Worm (Caenorhabditis elegans) whole organism, L1 larva: ENCODE measurements around the gene dnj-25.
"Not testable (repeated sequence)": the region's sequence is repeated elsewhere in the genome, so short reads cannot be mapped to it uniquely, and the experiment has no call there.

Experiments used
- C16A3.4 ChIP-seq: fragments of 150-350 bp; optimal IDR thresholded peaks from 2 replicates; lab custom pipeline; 2014; ENCODE audit warnings: missing biosample characterization, missing genetic modification characterization
- Y116A8C.19 ChIP-seq: sonication (generic microtip); optimal IDR thresholded peaks from 2 replicates; lab custom pipeline; 2016; ENCODE audit warnings: missing compliant biosample characterization, missing genetic modification characterization, borderline replicate concordance
- alr-1 ChIP-seq: fragments of 200-800 bp; sonication (Bioruptor generic); optimal IDR thresholded peaks from 2 replicates; lab custom pipeline; 2018; ENCODE audit warnings: borderline replicate concordance, mild to moderate bottlenecking, missing genetic modification characterization, missing compliant biosample characterization
- ama-1 ChIP-seq: fragments of 150-350 bp; optimal IDR thresholded peaks from 2 replicates; lab custom pipeline; 2014
- blmp-1 ChIP-seq: fragments of 150-350 bp; optimal IDR thresholded peaks from 2 replicates; lab custom pipeline; 2014; ENCODE audit warnings: missing biosample characterization, missing genetic modification characterization
- ceh-8 ChIP-seq: fragments of 200-800 bp; sonication (Bioruptor generic); optimal IDR thresholded peaks from 2 replicates; lab custom pipeline; 2018; ENCODE audit warnings: mild to moderate bottlenecking, missing genetic modification characterization, moderate library complexity, missing compliant biosample characterization
- ceh-82 ChIP-seq, 3 experiments: fragments of 150-350 bp in 1 of 3; sonication (generic microtip) in 2 of 3; optimal IDR thresholded peaks; 2 replicates each; lab custom pipeline; 2014 to 2017; ENCODE audit warnings: missing biosample characterization in 3 of 3, missing genetic modification characterization in 3 of 3
- ceh-88 ChIP-seq: fragments of 200-800 bp; sonication (Bioruptor generic); IDR thresholded peaks from 2 replicates; pipeline ENCODE4 v1.3.6; 2022; ENCODE audit warnings: missing genetic modification characterization, missing compliant biosample characterization
- efl-1 ChIP-seq, 4 experiments: fragments of 150-350 bp; optimal IDR thresholded peaks in 3 of 4; peaks in 1 of 4; 1 replicate in 1 of 4; 2 replicates in 3 of 4; lab custom pipeline; 2014; ENCODE audit warnings: missing biosample characterization in 2 of 4, missing genetic modification characterization in 2 of 4, missing genetic modification reagents in 2 of 4
- elt-2 ChIP-seq: sonication (generic microtip); optimal IDR thresholded peaks from 2 replicates; lab custom pipeline; 2016; ENCODE audit warnings: missing genetic modification characterization, mild to moderate bottlenecking, inconsistent platforms, missing compliant biosample characterization, missing genetic modification reagents
- ets-5 ChIP-seq: fragments of 200-800 bp; sonication (Bioruptor generic); IDR thresholded peaks from 2 replicates; pipeline ENCODE4 v1.3.6; 2022; ENCODE audit warnings: missing genetic modification characterization, missing compliant biosample characterization
- fkh-10 ChIP-seq: sonication (generic microtip); optimal IDR thresholded peaks from 2 replicates; lab custom pipeline; 2017; ENCODE audit warnings: missing biosample characterization, missing genetic modification reagents, missing genetic modification characterization
- grh-1 ChIP-seq: fragments of 200-800 bp; sonication (Bioruptor generic); IDR thresholded peaks from 2 replicates; pipeline ENCODE4 v1.3.6; 2022; ENCODE audit warnings: missing genetic modification reagents, missing genetic modification characterization, missing compliant biosample characterization
- hlh-17 ChIP-seq: fragments of 200-800 bp; sonication (Bioruptor generic); optimal IDR thresholded peaks from 2 replicates; lab custom pipeline; 2018; ENCODE audit warnings: missing genetic modification characterization, mild to moderate bottlenecking, missing compliant biosample characterization, moderate library complexity, borderline replicate concordance
- hpl-2 ChIP-seq: fragments of 150-350 bp; optimal IDR thresholded peaks from 2 replicates; lab custom pipeline; 2014; ENCODE audit warnings: missing biosample characterization, missing genetic modification reagents, missing genetic modification characterization
- irx-1 ChIP-seq: sonication (generic microtip); optimal IDR thresholded peaks from 2 replicates; lab custom pipeline; 2016; ENCODE audit warnings: missing genetic modification characterization, missing compliant biosample characterization
- jun-1 ChIP-seq: fragments of 150-350 bp; optimal IDR thresholded peaks from 2 replicates; lab custom pipeline; 2014; ENCODE audit warnings: missing biosample characterization, missing genetic modification reagents, missing genetic modification characterization
- lin-14 ChIP-seq: fragments of 200-800 bp; sonication (Bioruptor generic); optimal IDR thresholded peaks from 2 replicates; lab custom pipeline; 2018; ENCODE audit warnings: mild to moderate bottlenecking, missing genetic modification characterization, moderate library complexity, missing compliant biosample characterization
- lin-15B ChIP-seq: fragments of 150-350 bp; sonication (generic microtip); optimal IDR thresholded peaks from 3 replicates; lab custom pipeline; 2014; ENCODE audit warnings: missing biosample characterization, missing genetic modification characterization
- lir-3 ChIP-seq: sonication (generic microtip); optimal IDR thresholded peaks from 2 replicates; lab custom pipeline; 2016; ENCODE audit warnings: mild to moderate bottlenecking, missing genetic modification characterization, moderate library complexity, missing compliant biosample characterization; ENCODE audit not compliant: poor library complexity
- lsy-2 ChIP-seq, 2 experiments: fragments of 150-350 bp; optimal IDR thresholded peaks; 2 replicates each; lab custom pipeline; 2014; ENCODE audit warnings: missing biosample characterization in 2 of 2, missing genetic modification characterization in 2 of 2
- mef-2 ChIP-seq: fragments of 150-350 bp; optimal IDR thresholded peaks from 2 replicates; lab custom pipeline; 2014; ENCODE audit warnings: missing biosample characterization, missing genetic modification characterization
- mep-1 ChIP-seq: fragments of 150-350 bp; optimal IDR thresholded peaks from 2 replicates; lab custom pipeline; 2014; ENCODE audit warnings: missing biosample characterization, missing genetic modification characterization
- nhr-19 ChIP-seq: fragments of 200-800 bp; sonication (Bioruptor generic); conservative IDR thresholded peaks from 2 replicates; pipeline ENCODE4 v1.3.6; 2022; ENCODE audit warnings: missing genetic modification characterization, missing compliant biosample characterization
- nhr-20 ChIP-seq: sonication (generic microtip); optimal IDR thresholded peaks from 2 replicates; lab custom pipeline; 2016; ENCODE audit warnings: mild to moderate bottlenecking, missing genetic modification characterization, missing compliant biosample characterization
- nhr-237 ChIP-seq: fragments of 150-350 bp; optimal IDR thresholded peaks from 2 replicates; lab custom pipeline; 2014; ENCODE audit warnings: missing biosample characterization, missing genetic modification characterization
- nhr-28 ChIP-seq: fragments of 150-350 bp; optimal IDR thresholded peaks from 2 replicates; lab custom pipeline; 2014; ENCODE audit warnings: missing biosample characterization, missing genetic modification characterization
- nhr-47 ChIP-seq: sonication (generic microtip); optimal IDR thresholded peaks from 2 replicates; lab custom pipeline; 2016; ENCODE audit warnings: mild to moderate bottlenecking, missing genetic modification characterization, moderate library complexity, missing compliant biosample characterization
- nhr-71 ChIP-seq: sonication (generic microtip); optimal IDR thresholded peaks from 2 replicates; lab custom pipeline; 2016; ENCODE audit warnings: mild to moderate bottlenecking, missing genetic modification characterization, moderate library complexity, missing compliant biosample characterization
- nhr-90 ChIP-seq: sonication (generic microtip); optimal IDR thresholded peaks from 2 replicates; lab custom pipeline; 2016; ENCODE audit warnings: mild to moderate bottlenecking, missing genetic modification characterization, missing compliant biosample characterization; ENCODE audit not compliant: poor library complexity
- pag-3 ChIP-seq: sonication (generic microtip); optimal IDR thresholded peaks from 2 replicates; lab custom pipeline; 2017; ENCODE audit warnings: missing genetic modification characterization, mild to moderate bottlenecking, missing compliant biosample characterization, antibody characterized with exemption, borderline replicate concordance; ENCODE audit not compliant: insufficient read depth
- pax-3 ChIP-seq: fragments of 200-800 bp; sonication (Bioruptor generic); optimal IDR thresholded peaks from 2 replicates; lab custom pipeline; 2018; ENCODE audit warnings: mild to moderate bottlenecking, missing genetic modification characterization, moderate library complexity, missing compliant biosample characterization
- pqm-1 ChIP-seq: sonication (generic microtip); optimal IDR thresholded peaks from 3 replicates; lab custom pipeline; 2017; ENCODE audit warnings: missing biosample characterization, missing genetic modification characterization
- rnt-1 ChIP-seq: sonication (generic microtip); optimal IDR thresholded peaks from 2 replicates; lab custom pipeline; 2016; ENCODE audit warnings: mild to moderate bottlenecking, missing genetic modification characterization, moderate library complexity, missing compliant biosample characterization
- skn-1 ChIP-seq: fragments of 150-350 bp; optimal IDR thresholded peaks from 2 replicates; lab custom pipeline; 2014; ENCODE audit warnings: missing biosample characterization, missing genetic modification characterization
- snpc-4 ChIP-seq: fragments of 150-350 bp; optimal IDR thresholded peaks from 2 replicates; lab custom pipeline; 2014; ENCODE audit warnings: missing biosample characterization, missing genetic modification characterization
- snu-23 ChIP-seq: sonication (generic microtip); optimal IDR thresholded peaks from 2 replicates; lab custom pipeline; 2016; ENCODE audit warnings: missing genetic modification characterization, missing compliant biosample characterization
- sox-4 ChIP-seq: sonication (generic microtip); optimal IDR thresholded peaks from 2 replicates; lab custom pipeline; 2016; ENCODE audit warnings: missing genetic modification characterization, missing compliant biosample characterization
- swsn-7 ChIP-seq: sonication (generic microtip); optimal IDR thresholded peaks from 2 replicates; lab custom pipeline; 2016; ENCODE audit warnings: missing genetic modification characterization, missing compliant biosample characterization
- unc-130 ChIP-seq: fragments of 150-350 bp; optimal IDR thresholded peaks from 2 replicates; lab custom pipeline; 2017; ENCODE audit warnings: missing biosample characterization, missing genetic modification characterization, inconsistent platforms
- unc-86 ChIP-seq: sonication (generic microtip); optimal IDR thresholded peaks from 2 replicates; lab custom pipeline; 2016; ENCODE audit warnings: missing genetic modification characterization, missing compliant biosample characterization
- vab-15 ChIP-seq: sonication (generic microtip); optimal IDR thresholded peaks from 2 replicates; lab custom pipeline; 2017; ENCODE audit warnings: missing genotype, mild to moderate bottlenecking, missing genetic modification characterization, missing compliant biosample characterization
- xbp-1 ChIP-seq: sonication (generic microtip); optimal IDR thresholded peaks from 2 replicates; lab custom pipeline; 2016; ENCODE audit warnings: missing genetic modification characterization, missing compliant biosample characterization
- zag-1 ChIP-seq: fragments of 150-350 bp; optimal IDR thresholded peaks from 2 replicates; lab custom pipeline; 2014; ENCODE audit warnings: missing biosample characterization, missing genetic modification characterization
- zip-4 ChIP-seq: fragments of 200-800 bp; sonication (Bioruptor generic); optimal IDR thresholded peaks from 2 replicates; lab custom pipeline; 2018; ENCODE audit warnings: mild to moderate bottlenecking, missing genetic modification characterization, moderate library complexity, missing compliant biosample characterization

dnj-25 gene

ce11 chrV:20703998-20704572, 40.1 kb downstream of the dnj-25 start, which contains the start of the genes F53F8.5 and F53F8.6 (continued):
- TF ChIP-seq xbp-1 (tag; lab: Kevin White, UChicago): peak; percentile 56
- TF ChIP-seq pag-3: no peak
- no peak for TF ChIP-seq hpl-2 (GFP tag; lab: Kevin White, UChicago)

DNA sequence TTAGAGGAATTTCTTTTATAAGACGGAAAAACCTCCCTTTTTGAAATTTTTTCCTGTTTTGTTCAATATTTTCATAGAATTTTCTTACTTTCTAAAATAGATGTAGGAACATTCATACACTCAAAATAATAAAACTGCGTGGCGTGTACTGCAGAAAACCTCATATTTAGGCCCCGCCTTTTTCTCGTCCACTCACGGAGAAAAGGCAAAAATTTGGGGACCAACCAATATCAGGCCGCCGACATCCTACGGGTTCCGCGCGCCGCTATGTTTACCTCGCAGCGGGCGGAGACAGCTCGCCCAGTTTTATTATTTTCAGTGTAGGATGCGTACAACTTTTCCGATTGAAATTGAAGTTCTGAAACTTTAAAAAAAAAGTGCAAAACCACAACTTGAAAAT, 45.3 kb downstream of the dnj-25 start:
- TF ChIP-seq snpc-4 (tag; lab: Kevin White, UChicago): peak; percentile 91
- TF ChIP-seq nhr-71 (tag; lab: Kevin White, UChicago): peak; percentile 34
- TF ChIP-seq efl-1 (optimal IDR thresholded peaks at IDR 0.05; lab: Kevin White, UChicago): not testable (repeated sequence)
- TF ChIP-seq efl-1 (GFP tag; optimal IDR thresholded peaks at IDR 0.05 in 1 of 2; lab: Kevin White, UChicago): peak in 1 of 2 experiments; percentile 78
- TF ChIP-seq nhr-19 (GFP tag; lab: Robert Waterston, UW): peak; percentile 37
- TF ChIP-seq nhr-47: peak; percentile 37
- TF ChIP-seq lin-14 (GFP tag; lab: Kevin White, UChicago): peak; percentile 2
- TF ChIP-seq, all 84 proteins: peak for 6; not testable (repeated sequence) for 78

DNA sequence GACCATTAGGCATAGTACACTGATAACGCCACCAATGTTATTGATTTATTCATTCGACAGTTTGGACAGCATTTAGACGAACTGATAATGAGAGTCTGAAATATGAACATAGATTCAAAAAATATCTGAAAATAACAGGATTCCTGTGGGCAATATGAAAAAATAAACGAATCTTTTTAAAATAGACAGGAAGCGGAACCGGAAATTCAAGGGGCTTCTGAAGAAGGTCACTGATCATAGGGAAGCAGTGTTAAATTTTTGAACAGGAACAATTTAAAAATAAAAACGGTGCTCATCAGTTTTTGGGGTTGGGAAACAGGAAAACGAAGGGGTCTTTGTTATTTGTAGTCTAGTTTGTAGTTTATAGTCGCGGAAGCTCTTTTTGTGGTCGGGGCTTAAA, 45.9 kb downstream of the dnj-25 start, which contains the start of gene F53F8.7:
Gene F53F8.7 (minus strand): TSS at position 101 of the 400 bp plus-strand sequence.
- TF ChIP-seq skn-1 (no peak), jun-1 (tag; lab: Kevin White, UChicago) (no peak), pax-3 (tag; lab: Kevin White, UChicago) (no peak), elt-2 (no peak), fkh-10 (GFP tag; lab: Kevin White, UChicago) (no peak), nhr-20 (tag; lab: Kevin White, UChicago) (no peak), mep-1 (tag; lab: Kevin White, UChicago) (no peak), Y116A8C.19 (no peak), grh-1 (no peak), lsy-2 (tag; optimal IDR thresholded peaks at IDR 0.05; lab: Kevin White, UChicago) (no peak), alr-1 (no peak)

DNA sequence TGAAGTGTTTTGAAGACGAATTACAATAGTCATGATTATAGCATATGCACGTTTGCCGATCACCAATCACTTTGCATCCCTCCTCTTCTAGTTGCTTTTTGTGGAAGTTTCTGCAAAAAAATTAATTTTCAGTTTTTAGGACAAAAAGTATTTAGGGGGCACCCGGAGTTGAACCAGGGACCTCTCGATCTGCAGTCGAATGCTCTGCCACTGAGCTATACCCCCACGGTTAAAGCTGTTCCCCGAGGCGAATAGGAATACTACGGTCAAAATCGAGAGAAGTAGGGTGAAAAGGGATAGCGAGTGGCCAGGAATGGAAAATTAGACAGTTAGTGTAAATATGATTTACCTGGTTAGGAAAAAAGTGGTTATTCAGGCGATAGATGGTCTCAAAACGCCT, 50.2 kb downstream of the dnj-25 start:
- peak; percentile 40 for TF ChIP-seq swsn-7
- no peak for TF ChIP-seq blmp-1 (tag; lab: Kevin White, UChicago)
- TF ChIP-seq C16A3.4: no peak
- peak; percentile 45 for TF ChIP-seq nhr-20 (tag; lab: Kevin White, UChicago)
- TF ChIP-seq nhr-237 (tag; lab: Kevin White, UChicago): no peak
- TF ChIP-seq lir-3 (tag; lab: Kevin White, UChicago): no peak
- no peak for TF ChIP-seq fkh-10 (GFP tag; lab: Kevin White, UChicago)
- TF ChIP-seq rnt-1 (tag; lab: Kevin White, UChicago): peak; percentile 3
- peak; percentile 64 for TF ChIP-seq nhr-90
- no peak for TF ChIP-seq mef-2 (tag; lab: Kevin White, UChicago)
- TF ChIP-seq lin-15B (tag; lab: Kevin White, UChicago): no peak
- no peak for TF ChIP-seq pqm-1 (tag; lab: Kevin White, UChicago)
- TF ChIP-seq hpl-2 (GFP tag; lab: Kevin White, UChicago): peak; percentile 6
- no peak for TF ChIP-seq sox-4 (tag; lab: Kevin White, UChicago)
- no peak for TF ChIP-seq grh-1
- TF ChIP-seq hlh-17 (GFP tag; lab: Kevin White, UChicago): no peak
- peak; percentile 30; the same call in 1 of the 2 replicates for TF ChIP-seq nhr-19 (GFP tag; lab: Robert Waterston, UW)
- no peak for TF ChIP-seq ceh-8 (GFP tag; lab: Kevin White, UChicago)
- TF ChIP-seq ets-5 (GFP tag; lab: Robert Waterston, UW): no peak
- no peak for TF ChIP-seq unc-130 (tag; lab: Kevin White, UChicago)
- peak; percentile 15 for TF ChIP-seq snpc-4 (tag; lab: Kevin White, UChicago)
- TF ChIP-seq ceh-82 (tag; optimal IDR thresholded peaks at IDR 0.05; lab: Kevin White, UChicago): peak in 1 of 3 experiments; percentile 4
- no peak for TF ChIP-seq nhr-28 (tag; lab: Kevin White, UChicago)
- no peak for TF ChIP-seq zip-4 (GFP tag; lab: Kevin White, UChicago)
- peak; percentile 23 for TF ChIP-seq lin-14 (GFP tag; lab: Kevin White, UChicago)
- TF ChIP-seq ceh-88 (GFP tag; lab: Robert Waterston, UW): no peak
- peak; percentile 50 for TF ChIP-seq snu-23 (GFP tag; lab: Kevin White, UChicago)
- no peak for TF ChIP-seq unc-86 (tag; lab: Kevin White, UChicago)
- no peak for TF ChIP-seq alr-1
- no peak for TF ChIP-seq ama-1 (lab: Kevin White, UChicago)
- no peak for TF ChIP-seq irx-1 (tag; lab: Kevin White, UChicago)
- no peak for TF ChIP-seq zag-1 (tag; lab: Kevin White, UChicago)
- TF ChIP-seq vab-15 (tag; lab: Kevin White, UChicago): no peak
